Fruit fly (Drosophila melanogaster) S2 (cell line): ENCODE results near the gene CG8117.

Experiments
- CG8478 ChIP-seq: fragments of >200 bp; optimal IDR thresholded peaks from 2 replicates; lab custom pipeline; 2018
- CTCF ChIP-seq, 2 experiments: fragments of >200 bp; optimal IDR thresholded peaks; 2 replicates each; lab custom pipeline; 2018

- TF ChIP-seq CG8478 (lab: Kevin White, UChicago) (no peak), CTCF (optimal IDR thresholded peaks at IDR 0.05; lab: Kevin White, UChicago) (peak; percentile 78 to 92)
Measured at dm6 chrX:15594230-15594857, 49.7 kb upstream of the CG8117 start.
